Fruit fly (Drosophila melanogaster) whole organism, embryonic: Measurements from ENCODE around the gene PLCXD.
A peak's percentile ranks its signal among the peaks of the same experiment; 100 is the strongest.

Experiments used
- Ada2b ChIP-seq: fragments of 200-800 bp; sonication (Bioruptor generic); IDR thresholded peaks from 2 replicates; pipeline ENCODE4 v1.3.6; 2022; ENCODE audit warnings: missing biosample characterization, missing genetic modification characterization
- BEAF-32 ChIP-seq: fragments of 200-800 bp; sonication (Bioruptor generic); optimal IDR thresholded peaks from 3 replicates; lab custom pipeline; 2017; ENCODE audit warnings: missing biosample characterization, missing genetic modification characterization, mild to moderate bottlenecking, moderate library complexity, missing genetic modification reagents
- Bgb ChIP-seq: fragments of 200-800 bp; sonication (Bioruptor generic); IDR thresholded peaks from 2 replicates; pipeline ENCODE4 v1.3.6; 2022; ENCODE audit warnings: missing biosample characterization, missing genetic modification characterization; ENCODE audit not compliant: partially characterized antibody
- CG14710 ChIP-seq: fragments of 200-800 bp; sonication (Bioruptor generic); optimal IDR thresholded peaks from 3 replicates; lab custom pipeline; 2019; ENCODE audit warnings: missing biosample characterization, mild to moderate bottlenecking, missing genetic modification characterization, moderate library complexity
- CG1602 ChIP-seq: fragments of 200-800 bp; sonication (Bioruptor generic); optimal IDR thresholded peaks from 3 replicates; lab custom pipeline; 2016; ENCODE audit warnings: missing biosample characterization, missing genetic modification characterization
- CG16813 ChIP-seq: fragments of 200-800 bp; sonication (Bioruptor generic); IDR thresholded peaks from 3 replicates; pipeline ENCODE4 v1.3.6; 2022; ENCODE audit warnings: missing biosample characterization, missing genetic modification characterization; ENCODE audit not compliant: partially characterized antibody
- CG16815 ChIP-seq: fragments of 200-800 bp; sonication (Bioruptor generic); optimal IDR thresholded peaks from 3 replicates; lab custom pipeline; 2017; ENCODE audit warnings: missing biosample characterization, mild to moderate bottlenecking, missing genetic modification characterization
- CG34422 ChIP-seq: fragments of 200-800 bp; sonication (Bioruptor generic); IDR thresholded peaks from 3 replicates; pipeline ENCODE4 v1.3.6; 2022; ENCODE audit warnings: missing biosample characterization, missing genetic modification characterization
- CG42726 ChIP-seq: fragments of 200-800 bp; sonication (Bioruptor generic); IDR thresholded peaks from 2 replicates; pipeline ENCODE4 v1.3.6; 2022; ENCODE audit warnings: missing biosample characterization, missing genetic modification characterization; ENCODE audit not compliant: partially characterized antibody
- CG4360 ChIP-seq: fragments of 200-800 bp; sonication (Bioruptor generic); IDR thresholded peaks from 2 replicates; pipeline ENCODE4 v1.3.6; 2022; ENCODE audit warnings: missing biosample characterization, missing genetic modification characterization
- CG6654 ChIP-seq: fragments of 200-800 bp; sonication (Bioruptor generic); optimal IDR thresholded peaks from 2 replicates; lab custom pipeline; 2017; ENCODE audit warnings: missing biosample characterization, mild to moderate bottlenecking, missing genetic modification characterization
- Dll ChIP-seq: fragments of 200-800 bp; sonication (Bioruptor generic); IDR thresholded peaks from 4 replicates; pipeline ENCODE4 v1.3.6; 2022; ENCODE audit warnings: missing biosample characterization, missing genetic modification characterization; ENCODE audit not compliant: partially characterized antibody
- Dp ChIP-seq: fragments of 200-800 bp; sonication (Bioruptor generic); optimal IDR thresholded peaks from 2 replicates; lab custom pipeline; 2018; ENCODE audit warnings: missing biosample characterization, mild to moderate bottlenecking, missing genetic modification characterization, moderate library complexity
- E2f2 ChIP-seq: fragments of 200-800 bp; sonication (Bioruptor generic); IDR thresholded peaks from 2 replicates; pipeline ENCODE4 v1.3.6; 2022; ENCODE audit warnings: missing biosample characterization, missing genetic modification characterization
- Ets97D ChIP-seq: fragments of 200-800 bp; sonication (Bioruptor generic); optimal IDR thresholded peaks from 3 replicates; lab custom pipeline; 2016; ENCODE audit warnings: missing biosample characterization, missing genetic modification characterization
- Fer1 ChIP-seq: fragments of 200-800 bp; sonication (Bioruptor generic); optimal IDR thresholded peaks from 2 replicates; lab custom pipeline; 2017; ENCODE audit warnings: missing biosample characterization, mild to moderate bottlenecking, missing genetic modification characterization
- Gug ChIP-seq: fragments of 200-800 bp; sonication (Bioruptor generic); IDR thresholded peaks from 4 replicates; pipeline ENCODE4 v1.3.6; 2022; ENCODE audit warnings: missing biosample characterization, missing genetic modification characterization
- MBD-R2 ChIP-seq: fragments of 200-800 bp; sonication (Bioruptor generic); IDR thresholded peaks from 2 replicates; pipeline ENCODE4 v1.3.6; 2022; ENCODE audit warnings: missing biosample characterization, missing genetic modification characterization
- MESR4 ChIP-seq: fragments of 200-800 bp; sonication (Bioruptor generic); optimal IDR thresholded peaks from 2 replicates; lab custom pipeline; 2018; ENCODE audit warnings: missing biosample characterization, mild to moderate bottlenecking, missing genetic modification characterization, moderate library complexity
- Max ChIP-seq: fragments of 200-800 bp; sonication (Bioruptor generic); optimal IDR thresholded peaks from 2 replicates; lab custom pipeline; 2016; ENCODE audit warnings: missing biosample characterization, mild to moderate bottlenecking, missing genetic modification characterization
- Med ChIP-seq: fragments of 200-800 bp; sonication (Bioruptor generic); peaks from one replicate; lab custom pipeline; 2016; ENCODE audit warnings: missing biosample characterization, missing genetic modification characterization, mild to moderate bottlenecking, inconsistent platforms, moderate library complexity
- Opbp ChIP-seq: fragments of 200-800 bp; sonication (Bioruptor generic); IDR thresholded peaks from 3 replicates; pipeline ENCODE4 v1.3.6; 2022; ENCODE audit warnings: missing biosample characterization, missing genetic modification characterization; ENCODE audit not compliant: partially characterized antibody
- Pdp1 ChIP-seq, 2 experiments: fragments of 200-800 bp; sonication (Bioruptor generic); optimal IDR thresholded peaks; 3 replicates each; lab custom pipeline; 2016; ENCODE audit warnings: missing biosample characterization in 2 of 2, missing genetic modification characterization in 2 of 2, mild to moderate bottlenecking in 1 of 2, moderate library complexity in 1 of 2
- YL-1 ChIP-seq: fragments of 200-800 bp; sonication (Bioruptor generic); optimal IDR thresholded peaks from 3 replicates; lab custom pipeline; 2017; ENCODE audit warnings: missing biosample characterization, mild to moderate bottlenecking, missing genetic modification characterization
- amos ChIP-seq: fragments of 200-800 bp; sonication (Bioruptor generic); IDR thresholded peaks from 2 replicates; pipeline ENCODE4 v1.3.6; 2022; ENCODE audit warnings: missing biosample characterization, missing genetic modification characterization; ENCODE audit not compliant: partially characterized antibody
- ash1 ChIP-seq: fragments of 200-800 bp; sonication (Bioruptor generic); optimal IDR thresholded peaks from 2 replicates; lab custom pipeline; 2018; ENCODE audit warnings: missing biosample characterization, mild to moderate bottlenecking, missing genetic modification characterization
- ato ChIP-seq: fragments of 200-800 bp; sonication (Bioruptor generic); IDR thresholded peaks from 2 replicates; pipeline ENCODE4 v1.3.6; 2022; ENCODE audit warnings: missing biosample characterization, missing genetic modification characterization; ENCODE audit not compliant: partially characterized antibody
- bbx ChIP-seq: fragments of 200-800 bp; sonication (Bioruptor generic); IDR thresholded peaks from 2 replicates; pipeline ENCODE4 v1.3.6; 2022; ENCODE audit warnings: missing biosample characterization, missing genetic modification characterization; ENCODE audit not compliant: partially characterized antibody
- bigmax ChIP-seq: fragments of 200-800 bp; sonication (Bioruptor generic); optimal IDR thresholded peaks from 2 replicates; lab custom pipeline; 2018; ENCODE audit warnings: missing biosample characterization, mild to moderate bottlenecking, missing genetic modification characterization
- crp ChIP-seq, 2 experiments: fragments of 200-800 bp; sonication (Bioruptor generic); optimal IDR thresholded peaks; 2 replicates in 1 of 2; 3 replicates in 1 of 2; lab custom pipeline; 2017; ENCODE audit warnings: missing biosample characterization in 2 of 2, missing genetic modification characterization in 2 of 2, mild to moderate bottlenecking in 1 of 2, moderate library complexity in 1 of 2
- dmrt99B ChIP-seq: fragments of 200-800 bp; sonication (Bioruptor generic); optimal IDR thresholded peaks from 2 replicates; lab custom pipeline; 2018; ENCODE audit warnings: missing biosample characterization, mild to moderate bottlenecking, missing genetic modification characterization, moderate library complexity
- grn ChIP-seq: fragments of 200-800 bp; sonication (Bioruptor generic); optimal IDR thresholded peaks from 3 replicates; lab custom pipeline; 2017; ENCODE audit warnings: missing biosample characterization, missing genetic modification characterization
- knrl ChIP-seq: fragments of 200-800 bp; sonication (Bioruptor generic); IDR thresholded peaks from 3 replicates; pipeline ENCODE4 v1.3.6; 2022; ENCODE audit warnings: missing biosample characterization, missing genetic modification characterization; ENCODE audit not compliant: partially characterized antibody
- lilli ChIP-seq: fragments of 200-800 bp; sonication (Bioruptor generic); optimal IDR thresholded peaks from 3 replicates; lab custom pipeline; 2016; ENCODE audit warnings: missing biosample characterization, missing genetic modification characterization
- lola ChIP-seq, 3 experiments: fragments of >200 bp in 2 of 3; fragments of 200-800 bp in 1 of 3; sonication (Bioruptor generic) in 1 of 3; optimal IDR thresholded peaks; 2 replicates each; lab custom pipeline; 2017 to 2019; ENCODE audit warnings: missing biosample characterization in 3 of 3, missing genetic modification characterization in 3 of 3, mild to moderate bottlenecking in 1 of 3, moderate library complexity in 1 of 3
- onecut ChIP-seq: fragments of 200-800 bp; sonication (Bioruptor generic); IDR thresholded peaks from 2 replicates; pipeline ENCODE4 v1.3.6; 2022; ENCODE audit warnings: missing biosample characterization, missing genetic modification characterization
- peb ChIP-seq: fragments of 200-800 bp; sonication (Bioruptor generic); IDR thresholded peaks from 2 replicates; pipeline ENCODE4 v1.3.6; 2022; ENCODE audit warnings: missing biosample characterization, missing genetic modification characterization
- pfk ChIP-seq: fragments of 200-800 bp; sonication (Bioruptor generic); optimal IDR thresholded peaks from 2 replicates; lab custom pipeline; 2018; ENCODE audit warnings: missing biosample characterization, mild to moderate bottlenecking, missing genetic modification characterization, moderate library complexity
- pho ChIP-seq: fragments of 200-800 bp; sonication (Bioruptor generic); optimal IDR thresholded peaks from 2 replicates; lab custom pipeline; 2016; ENCODE audit warnings: missing biosample characterization, missing genetic modification characterization
- phol ChIP-seq: fragments of 200-800 bp; sonication (Bioruptor generic); optimal IDR thresholded peaks from 3 replicates; lab custom pipeline; 2018; ENCODE audit warnings: missing biosample characterization, mild to moderate bottlenecking, missing genetic modification characterization, moderate library complexity
- pros ChIP-seq: fragments of 200-800 bp; sonication (Bioruptor generic); optimal IDR thresholded peaks from 3 replicates; lab custom pipeline; 2019; ENCODE audit warnings: missing biosample characterization, mild to moderate bottlenecking, missing genetic modification characterization, moderate library complexity
- seq ChIP-seq: fragments of 200-800 bp; sonication (Bioruptor generic); IDR thresholded peaks from 2 replicates; pipeline ENCODE4 v1.3.6; 2022; ENCODE audit warnings: missing biosample characterization, missing genetic modification characterization
- stwl ChIP-seq: fragments of 200-800 bp; sonication (Bioruptor generic); optimal IDR thresholded peaks from 3 replicates; lab custom pipeline; 2018; ENCODE audit warnings: missing biosample characterization, mild to moderate bottlenecking, missing genetic modification characterization, moderate library complexity
- sug ChIP-seq: fragments of 200-800 bp; optimal IDR thresholded peaks from 2 replicates; lab custom pipeline; 2019; ENCODE audit warnings: missing biosample characterization, mild to moderate bottlenecking, missing genetic modification characterization, moderate library complexity
- trem ChIP-seq: fragments of 200-800 bp; optimal IDR thresholded peaks from 3 replicates; lab custom pipeline; 2019; ENCODE audit warnings: missing biosample characterization, mild to moderate bottlenecking, missing genetic modification characterization, moderate library complexity
- unc-4 ChIP-seq: fragments of 200-800 bp; sonication (Bioruptor generic); IDR thresholded peaks from 2 replicates; pipeline ENCODE4 v1.3.6; 2022; ENCODE audit warnings: missing biosample characterization, missing genetic modification characterization; ENCODE audit not compliant: partially characterized antibody
- vnd ChIP-seq: fragments of 200-800 bp; sonication (Bioruptor generic); IDR thresholded peaks from 3 replicates; pipeline ENCODE4 v1.3.6; 2022; ENCODE audit warnings: missing biosample characterization, missing genetic modification characterization; ENCODE audit not compliant: partially characterized antibody
- wor ChIP-seq: fragments of 200-800 bp; sonication (Bioruptor generic); IDR thresholded peaks from 2 replicates; pipeline ENCODE4 v1.3.6; 2022; ENCODE audit warnings: missing biosample characterization, missing genetic modification characterization

PLCXD gene

DNA sequence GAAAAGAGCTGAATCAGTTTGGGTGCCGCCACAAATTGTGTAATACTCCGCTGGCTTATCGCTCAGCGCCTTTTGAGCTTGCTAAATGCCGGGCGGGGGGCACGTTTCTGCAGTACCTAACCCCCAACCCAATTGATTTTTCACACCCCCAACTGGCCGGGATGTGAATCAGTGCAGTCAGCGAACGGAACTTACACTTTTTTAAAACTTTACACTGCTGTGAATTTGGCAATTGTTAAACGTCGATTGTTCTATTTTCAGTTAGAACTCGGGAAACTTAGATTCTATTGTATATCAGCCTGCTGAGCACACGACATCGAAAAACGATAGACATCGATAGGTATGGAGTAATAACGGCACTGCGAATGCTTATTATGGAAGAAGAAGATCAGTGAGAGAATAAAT is 11.0 kb upstream of the PLCXD start, which contains the start of gene Tom70 (continued):
- TF ChIP-seq Pdp1 (GFP tag; optimal IDR thresholded peaks at IDR 0.05; lab: Kevin White, UChicago) (peak in 1 of 2 experiments; percentile 94), phol (tag; lab: Kevin White, UChicago) (peak; percentile 3), MBD-R2 (GFP tag; lab: Robert Waterston, UW) (peak; percentile 76), CG4360 (GFP tag; lab: Robert Waterston, UW) (no peak), BEAF-32 (GFP tag; lab: Kevin White, UChicago) (peak; percentile 66), peb (no peak), onecut (peak; percentile 87), grn (GFP tag; lab: Kevin White, UChicago) (no peak), CG42726 (GFP tag; lab: Robert Waterston, UW) (0 out of 2 replicates have a peak, but pooled peaks have one; percentile 37), Gug (no peak), Dll (GFP tag; lab: Robert Waterston, UW) (peak; percentile 63; the same call in 3 of the 4 replicates), Ada2b (GFP tag; lab: Robert Waterston, UW) (no peak), unc-4 (peak; percentile 58; the same call in 1 of the 2 replicates), Dp (GFP tag; lab: Kevin White, UChicago) (peak; percentile 36), lilli (GFP tag; lab: Kevin White, UChicago) (no peak), CG6654 (GFP tag; lab: Kevin White, UChicago) (no peak), crp (GFP tag; optimal IDR thresholded peaks at IDR 0.05; lab: Kevin White, UChicago) (peak in 1 of 2 experiments; percentile 67), CG14710 (tag; lab: Kevin White, UChicago) (peak; percentile 16), Med (peak; percentile 25), lola (GFP tag; optimal IDR thresholded peaks at IDR 0.05; lab: Kevin White, UChicago) (no peak), bigmax (GFP tag; lab: Kevin White, UChicago) (peak; percentile 95), pfk (GFP tag; lab: Kevin White, UChicago) (no peak), bbx (GFP tag; lab: Robert Waterston, UW) (peak; percentile 68), E2f2 (GFP tag; lab: Robert Waterston, UW) (peak; percentile 53), ato (0 out of 2 replicates have a peak, but pooled peaks have one; percentile 21), Opbp (GFP tag; lab: Robert Waterston, UW) (0 out of 3 replicates have a peak, but pooled peaks have one; percentile 30), pros (GFP tag; lab: Kevin White, UChicago) (no peak), sug (tag; lab: Kevin White, UChicago) (peak; percentile 88), amos (GFP tag; lab: Robert Waterston, UW) (peak; percentile 54; the same call in 1 of the 2 replicates), vnd (GFP tag; lab: Robert Waterston, UW) (peak; percentile 48; the same call in 2 of the 3 replicates), CG16813 (peak; percentile 51), CG34422 (GFP tag; lab: Robert Waterston, UW) (peak; percentile 75; the same call in 1 of the 3 replicates), trem (tag; lab: Kevin White, UChicago) (peak; percentile 38), MESR4 (peak; percentile 79), wor (GFP tag; lab: Robert Waterston, UW) (no peak), knrl (GFP tag; lab: Robert Waterston, UW) (peak; percentile 47; the same call in 1 of the 3 replicates), dmrt99B (tag; lab: Kevin White, UChicago) (no peak), CG1602 (GFP tag; lab: Kevin White, UChicago) (no peak), CG16815 (no peak), Max (GFP tag; lab: Kevin White, UChicago) (peak; percentile 8), Bgb (GFP tag; lab: Robert Waterston, UW) (peak; percentile 61), Fer1 (GFP tag; lab: Kevin White, UChicago) (peak; percentile 21), stwl (peak; percentile 62), pho (no peak), YL-1 (peak; percentile 72), ash1 (no peak), Ets97D (GFP tag; lab: Kevin White, UChicago) (peak; percentile 17), seq (GFP tag; lab: Robert Waterston, UW) (no peak)
